Worm (Caenorhabditis elegans) whole organism, L1 larva: ENCODE measurements around the gene F54H12.2.

Experiments used
- ama-1 ChIP-seq: fragments of 150-350 bp; optimal IDR thresholded peaks from 2 replicates; lab custom pipeline; 2014
- egl-27 ChIP-seq, 2 experiments: fragments of 150-350 bp in 1 of 2; sonication (generic microtip); optimal IDR thresholded peaks; 3 replicates each; lab custom pipeline; 2017 to 2018; ENCODE audit warnings: missing biosample characterization in 2 of 2, missing genetic modification characterization in 2 of 2, missing genetic modification reagents in 2 of 2
- nhr-20 ChIP-seq: sonication (generic microtip); optimal IDR thresholded peaks from 2 replicates; lab custom pipeline; 2016; ENCODE audit warnings: mild to moderate bottlenecking, missing genetic modification characterization, missing compliant biosample characterization
- pqm-1 ChIP-seq: sonication (generic microtip); optimal IDR thresholded peaks from 3 replicates; lab custom pipeline; 2017; ENCODE audit warnings: missing biosample characterization, missing genetic modification characterization
- ztf-11 ChIP-seq, 2 experiments: sonication (generic microtip); optimal IDR thresholded peaks; 2 replicates each; lab custom pipeline; 2016 to 2017; ENCODE audit warnings: missing genetic modification characterization in 2 of 2, missing biosample characterization in 1 of 2, missing compliant biosample characterization in 1 of 2

DNA sequence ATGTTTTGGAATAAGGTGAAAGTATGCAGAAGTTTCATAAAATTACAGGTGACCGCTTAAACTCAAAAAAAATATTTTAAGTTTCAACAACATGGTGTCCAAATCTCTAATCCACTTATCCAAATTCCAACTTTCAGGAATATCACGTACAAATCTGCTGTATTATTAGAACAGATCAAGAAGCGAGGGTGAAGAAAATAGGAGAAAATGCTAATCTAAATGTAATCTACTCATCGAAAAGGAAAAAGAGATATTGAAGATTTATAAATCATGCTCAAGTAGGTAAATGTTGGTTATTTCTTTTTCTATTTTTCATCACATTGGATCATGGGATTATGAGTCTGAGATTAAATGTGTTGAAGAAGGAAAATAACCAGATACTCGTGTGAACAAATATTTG, 37.2 kb downstream of the F54H12.2 start:
- TF ChIP-seq egl-27 (tag; optimal IDR thresholded peaks at IDR 0.05; lab: Kevin White, UChicago) (no peak), ztf-11 (tag; optimal IDR thresholded peaks at IDR 0.05; lab: Kevin White, UChicago) (no peak), ama-1 (lab: Kevin White, UChicago) (no peak), nhr-20 (tag; lab: Kevin White, UChicago) (no peak), pqm-1 (tag; lab: Kevin White, UChicago) (no peak)
